Fruit fly (Drosophila melanogaster) whole organism: ENCODE results near the gene Top3beta.

Experiments used
- CG8478 ChIP-seq: fragments of >200 bp; optimal IDR thresholded peaks from 2 replicates; lab custom pipeline; 2018; ENCODE audit warnings: inconsistent platforms
- Dll ChIP-seq: fragments of >200 bp; optimal IDR thresholded peaks from 2 replicates; lab custom pipeline; 2017
- psq ChIP-seq: fragments of >200 bp; optimal IDR thresholded peaks from 2 replicates; lab custom pipeline; 2017
- usp ChIP-seq: fragments of >200 bp; optimal IDR thresholded peaks from 2 replicates; lab custom pipeline; 2017; ENCODE audit warnings: missing biosample characterization, missing genetic modification characterization, mixed read lengths

- TF ChIP-seq usp (GFP tag; lab: Kevin White, UChicago): no peak
- TF ChIP-seq psq: no peak
- TF ChIP-seq CG8478 (lab: Kevin White, UChicago): no peak
- TF ChIP-seq Dll (lab: Kevin White, UChicago): no peak
Measured at dm6 chrX:6252897-6253540, 34.8 kb downstream of the Top3beta start.
